Worm (Caenorhabditis elegans) whole organism, L2 larva: ENCODE measurements around the gene ZK546.5.

Experiments
- mbf-1 ChIP-seq: sonication (generic microtip); optimal IDR thresholded peaks from 2 replicates; lab custom pipeline; 2017; ENCODE audit warnings: missing biosample characterization, missing genetic modification characterization
- nhr-23 ChIP-seq: fragments of 150-350 bp; optimal IDR thresholded peaks from 2 replicates; lab custom pipeline; 2014; ENCODE audit warnings: missing biosample characterization, missing genetic modification reagents, missing genetic modification characterization

- no peak for TF ChIP-seq mbf-1 (tag; lab: Kevin White, UChicago)
- TF ChIP-seq nhr-23 (tag; lab: Kevin White, UChicago), result no peak
Measured at ce11 chrII:4924729-4925128, 10.9 kb upstream of the ZK546.5 start.
